Worm (Caenorhabditis elegans) whole organism, mixed stage, embryonic: Measurements from ENCODE around the gene ace-4.

Experiments used
- M03D4.4 ChIP-seq: sonication (generic microtip); optimal IDR thresholded peaks from 2 replicates; lab custom pipeline; 2017; ENCODE audit warnings: mild to moderate bottlenecking, missing genetic modification characterization, missing compliant biosample characterization
- ceh-43 ChIP-seq: fragments of 200-800 bp; sonication (Bioruptor generic); optimal IDR thresholded peaks from 2 replicates; lab custom pipeline; 2018; ENCODE audit warnings: mild to moderate bottlenecking, missing genetic modification characterization, moderate library complexity, missing compliant biosample characterization
- ces-1 ChIP-seq: fragments of 150-350 bp; optimal IDR thresholded peaks from 2 replicates; lab custom pipeline; 2014; ENCODE audit warnings: missing biosample characterization, missing genetic modification reagents, missing genetic modification characterization
- cnd-1 ChIP-seq: fragments of 200-800 bp; sonication (Bioruptor generic); optimal IDR thresholded peaks from 2 replicates; lab custom pipeline; 2018; ENCODE audit warnings: mild to moderate bottlenecking, missing genetic modification characterization, missing compliant biosample characterization
- drap-1 ChIP-seq: fragments of 200-800 bp; sonication (Bioruptor generic); optimal IDR thresholded peaks from 3 replicates; lab custom pipeline; 2018; ENCODE audit warnings: mild to moderate bottlenecking, missing genetic modification characterization, missing compliant biosample characterization
- elt-1 ChIP-seq: sonication (generic microtip); optimal IDR thresholded peaks from 2 replicates; lab custom pipeline; 2017; ENCODE audit warnings: missing genetic modification characterization, mild to moderate bottlenecking, missing compliant biosample characterization, antibody characterized with exemption, moderate library complexity, borderline replicate concordance; ENCODE audit not compliant: insufficient read depth
- elt-3 ChIP-seq: fragments of 150-350 bp; optimal IDR thresholded peaks from 2 replicates; lab custom pipeline; 2014; ENCODE audit warnings: missing biosample characterization, missing genetic modification characterization
- flh-1 ChIP-seq: fragments of 200-800 bp; sonication (Bioruptor generic); optimal IDR thresholded peaks from 2 replicates; lab custom pipeline; 2018; ENCODE audit warnings: mild to moderate bottlenecking, missing genetic modification characterization, moderate library complexity, missing compliant biosample characterization
- lsy-2 ChIP-seq: fragments of 150-350 bp; optimal IDR thresholded peaks from 2 replicates; lab custom pipeline; 2014; ENCODE audit warnings: missing biosample characterization, missing genetic modification characterization
- mep-1 ChIP-seq: fragments of 150-350 bp; optimal IDR thresholded peaks from 2 replicates; lab custom pipeline; 2017; ENCODE audit warnings: missing biosample characterization, missing genetic modification reagents, missing genetic modification characterization, inconsistent platforms
- nhr-237 ChIP-seq: fragments of 150-350 bp; optimal IDR thresholded peaks from 2 replicates; lab custom pipeline; 2014; ENCODE audit warnings: missing biosample characterization, missing genetic modification characterization
- nhr-76 ChIP-seq: sonication (generic microtip); optimal IDR thresholded peaks from 2 replicates; lab custom pipeline; 2017; ENCODE audit warnings: missing biosample characterization, missing genetic modification characterization
- unc-120 ChIP-seq: sonication (generic microtip); optimal IDR thresholded peaks from 2 replicates; lab custom pipeline; 2017; ENCODE audit warnings: missing genetic modification characterization, missing compliant biosample characterization; ENCODE audit not compliant: poor library complexity, severe bottlenecking
- ztf-11 ChIP-seq: fragments of 150-350 bp; optimal IDR thresholded peaks from 2 replicates; lab custom pipeline; 2014; ENCODE audit warnings: missing biosample characterization, missing genetic modification characterization

ce11 chrII:14237245-14237806 lies 39.5 kb downstream of the ace-4 start:
- TF ChIP-seq ztf-11 (tag; lab: Kevin White, UChicago) (no peak), lsy-2 (tag; lab: Kevin White, UChicago) (no peak), nhr-237 (tag; lab: Kevin White, UChicago) (no peak), elt-1 (tag; lab: Kevin White, UChicago) (no peak), unc-120 (tag; lab: Kevin White, UChicago) (no peak), elt-3 (tag; lab: Kevin White, UChicago) (no peak), ceh-43 (GFP tag; lab: Kevin White, UChicago) (no peak), mep-1 (no peak), nhr-76 (no peak), drap-1 (GFP tag; lab: Kevin White, UChicago) (no peak), ces-1 (GFP tag; lab: Kevin White, UChicago) (no peak), M03D4.4 (tag; lab: Kevin White, UChicago) (no peak), flh-1 (GFP tag; lab: Kevin White, UChicago) (no peak), cnd-1 (tag; lab: Kevin White, UChicago) (no peak)
